Worm (Caenorhabditis elegans): ENCODE results near the gene tag-276.

DNA sequence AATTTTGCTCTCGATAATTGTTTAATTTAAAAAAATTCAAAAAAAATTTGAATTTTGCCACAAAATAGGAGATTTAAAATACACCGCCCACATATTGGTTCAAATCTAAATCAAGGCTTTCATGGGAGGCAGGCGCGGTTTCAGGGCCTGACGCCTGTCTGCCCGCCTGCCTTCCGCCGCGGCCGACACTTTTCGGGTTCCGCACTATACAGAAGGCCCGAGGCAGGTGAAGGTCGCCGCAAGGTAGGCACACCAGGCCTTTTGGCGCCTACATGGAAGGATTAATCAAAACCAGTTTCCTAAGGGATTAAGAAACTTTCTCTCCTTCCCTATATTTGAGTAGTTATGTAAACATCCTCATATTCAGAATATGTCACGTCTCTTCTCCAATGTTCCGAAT lies 6.4 kb downstream of the tag-276 start, which contains the start of gene Y57A10A.24:
- TF ChIP-seq aptf-3 (GFP tag; IDR thresholded peaks at IDR 0.05), result no peak
- no peak for TF ChIP-seq him-1 (tag; optimal IDR thresholded peaks at IDR 0.05)
- TF ChIP-seq ama-1 (optimal IDR thresholded peaks at IDR 0.05), result no peak
- TF ChIP-seq ama-1 (GFP tag; optimal IDR thresholded peaks at IDR 0.05), result no peak
- no peak for TF ChIP-seq ztf-6 (GFP tag; IDR thresholded peaks at IDR 0.05)
- no peak for TF ChIP-seq unc-130 (GFP tag; optimal IDR thresholded peaks at IDR 0.05)
- no peak for TF ChIP-seq nhr-80 (tag; optimal IDR thresholded peaks at IDR 0.05)

Measured in whole organism, young adult.